Worm (Caenorhabditis elegans) whole organism, young adult: ENCODE data around the gene mrg-1.

ENCODE experiments used
- C17E4.6 ChIP-seq: fragments of 200-800 bp; sonication (Bioruptor generic); IDR thresholded peaks from 2 replicates; pipeline ENCODE4 v1.3.6; 2022; ENCODE audit warnings: missing genetic modification reagents, missing genetic modification characterization, missing compliant biosample characterization
- F52B5.7 ChIP-seq: sonication (generic microtip); optimal IDR thresholded peaks from 2 replicates; lab custom pipeline; 2016; ENCODE audit warnings: mild to moderate bottlenecking, missing genetic modification characterization, missing compliant biosample characterization
- K12H6.12 ChIP-seq: fragments of 200-800 bp; sonication (Bioruptor generic); optimal IDR thresholded peaks from 2 replicates; lab custom pipeline; 2018; ENCODE audit warnings: mild to moderate bottlenecking, missing genetic modification characterization, missing compliant biosample characterization
- akir-1 ChIP-seq: fragments of 200-800 bp; sonication (Bioruptor generic); optimal IDR thresholded peaks from 2 replicates; lab custom pipeline; 2018; ENCODE audit warnings: mild to moderate bottlenecking, missing genetic modification characterization, moderate library complexity, missing compliant biosample characterization
- cebp-1 ChIP-seq, 2 experiments: fragments of 200-800 bp in 1 of 2; sonication (Bioruptor generic) in 1 of 2; sonication (generic microtip) in 1 of 2; IDR thresholded peaks in 1 of 2; optimal IDR thresholded peaks in 1 of 2; 2 replicates each; pipeline versions ENCODE4 v1.3.6 to Lab custom; 2017 to 2022; ENCODE audit warnings: missing compliant biosample characterization in 2 of 2, missing genetic modification characterization in 2 of 2, mild to moderate bottlenecking in 1 of 2, missing genetic modification reagents in 1 of 2, moderate library complexity in 1 of 2
- ceh-91 ChIP-seq: fragments of 200-800 bp; sonication (Bioruptor generic); IDR thresholded peaks from 2 replicates; pipeline ENCODE4 v1.3.6; 2022; ENCODE audit warnings: missing genetic modification reagents, missing genetic modification characterization, missing compliant biosample characterization
- hsf-1 ChIP-seq: fragments of 200-800 bp; sonication (Bioruptor generic); IDR thresholded peaks from 2 replicates; pipeline ENCODE4 v1.3.6; 2022; ENCODE audit warnings: missing genetic modification reagents, missing genetic modification characterization, missing compliant biosample characterization
- lag-1 ChIP-seq: fragments of 200-800 bp; sonication (Bioruptor generic); IDR thresholded peaks from 2 replicates; pipeline ENCODE4 v1.3.6; 2022; ENCODE audit warnings: missing genetic modification reagents, missing genetic modification characterization, missing compliant biosample characterization
- lir-1 ChIP-seq: fragments of 200-800 bp; sonication (Bioruptor generic); conservative IDR thresholded peaks from 2 replicates; pipeline ENCODE4 v1.3.6; 2022; ENCODE audit warnings: missing genetic modification reagents, missing genetic modification characterization, missing compliant biosample characterization
- madf-8 ChIP-seq: fragments of 200-800 bp; sonication (Bioruptor generic); conservative IDR thresholded peaks from 2 replicates; pipeline ENCODE4 v1.3.6; 2022; ENCODE audit warnings: missing genetic modification reagents, missing genetic modification characterization, missing compliant biosample characterization
- pha-4 ChIP-seq: fragments of 150-350 bp; sonication (generic microtip); optimal IDR thresholded peaks from 2 replicates; lab custom pipeline; 2014; ENCODE audit warnings: missing biosample characterization, missing genetic modification reagents, missing genetic modification characterization
- rpc-1 ChIP-seq, 2 experiments: fragments of 150-350 bp in 1 of 2; sonication (generic microtip) in 1 of 2; optimal IDR thresholded peaks; 2 replicates each; lab custom pipeline; 2014 to 2018; ENCODE audit warnings: missing biosample characterization in 1 of 2, missing genetic modification characterization in 1 of 2, missing genetic modification reagents in 1 of 2, missing genotype in 1 of 2
- tbp1 ChIP-seq: fragments of 200-800 bp; sonication (Bioruptor generic); optimal IDR thresholded peaks from 2 replicates; lab custom pipeline; 2018; ENCODE audit warnings: mild to moderate bottlenecking, missing genetic modification characterization, missing compliant biosample characterization

DNA sequence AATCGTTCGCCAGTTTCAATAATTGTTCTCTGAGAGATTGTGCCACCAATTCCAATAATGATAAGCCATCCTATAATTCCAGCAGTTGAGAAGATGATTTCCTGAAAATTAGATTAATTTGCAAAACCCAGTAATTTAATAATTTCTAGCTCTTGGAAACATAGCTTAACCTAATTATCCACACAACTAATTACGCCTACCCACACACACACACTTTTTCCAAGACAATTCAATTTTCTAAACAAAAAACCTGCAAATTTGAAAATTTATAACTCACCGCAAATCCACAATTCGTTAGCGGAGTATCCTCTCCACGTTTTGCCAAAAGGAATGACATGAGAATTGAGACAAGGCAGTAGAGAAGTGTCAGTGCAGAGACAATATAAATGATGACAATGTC is 42.0 kb upstream of the mrg-1 start:
- no peak for TF ChIP-seq K12H6.12 (tag; lab: Kevin White, UChicago)
- TF ChIP-seq pha-4 (tag; lab: Kevin White, UChicago): no peak
- TF ChIP-seq madf-8: no peak
- no peak for TF ChIP-seq C17E4.6 (GFP tag; lab: Robert Waterston, UW)
- no peak for TF ChIP-seq tbp1 (GFP tag; lab: Kevin White, UChicago)
- no peak for TF ChIP-seq rpc-1 (optimal IDR thresholded peaks at IDR 0.05; lab: Kevin White, UChicago)
- TF ChIP-seq rpc-1 (tag; optimal IDR thresholded peaks at IDR 0.05; lab: Kevin White, UChicago): no peak
- TF ChIP-seq lag-1 (GFP tag; lab: Robert Waterston, UW): no peak
- TF ChIP-seq lir-1 (GFP tag; lab: Robert Waterston, UW): no peak
- no peak for TF ChIP-seq cebp-1 (GFP tag; IDR thresholded peaks at IDR 0.05; lab: Robert Waterston, UW)
- no peak for TF ChIP-seq cebp-1 (tag; optimal IDR thresholded peaks at IDR 0.05; lab: Kevin White, UChicago)
- no peak for TF ChIP-seq ceh-91 (GFP tag; lab: Robert Waterston, UW)
- no peak for TF ChIP-seq hsf-1 (GFP tag; lab: Robert Waterston, UW)
- TF ChIP-seq akir-1: no peak
- TF ChIP-seq F52B5.7 (tag; lab: Kevin White, UChicago): no peak
